Worm (Caenorhabditis elegans) whole organism, midembryonic: ENCODE results near the gene Y40H4A.2.

Experiments used
- T22C8.4 ChIP-seq: fragments of 200-800 bp; sonication (Bioruptor generic); IDR thresholded peaks from 2 replicates; pipeline ENCODE4 v1.3.6; 2022; ENCODE audit warnings: missing genetic modification characterization, missing compliant biosample characterization
- cog-1 ChIP-seq: sonication (generic microtip); optimal IDR thresholded peaks from 2 replicates; lab custom pipeline; 2016; ENCODE audit warnings: missing genetic modification characterization, missing compliant biosample characterization
- flt-1 ChIP-seq: fragments of 200-800 bp; sonication (Bioruptor generic); IDR thresholded peaks from 2 replicates; pipeline ENCODE4 v1.3.6; 2022; ENCODE audit warnings: missing genetic modification characterization, missing compliant biosample characterization
- klf-2 ChIP-seq: fragments of 200-800 bp; sonication (Bioruptor generic); conservative IDR thresholded peaks from 2 replicates; pipeline ENCODE4 v1.3.6; 2022; ENCODE audit warnings: missing genetic modification reagents, missing genetic modification characterization, missing compliant biosample characterization
- med-1 ChIP-seq: sonication (generic microtip); optimal IDR thresholded peaks from 2 replicates; lab custom pipeline; 2017; ENCODE audit warnings: missing genetic modification characterization, mild to moderate bottlenecking, missing compliant biosample characterization, antibody characterized with exemption, missing genetic modification reagents; ENCODE audit not compliant: insufficient read depth
- ref-1 ChIP-seq: fragments of 200-800 bp; sonication (Bioruptor generic); conservative IDR thresholded peaks from 2 replicates; pipeline ENCODE4 v1.3.6; 2022; ENCODE audit warnings: missing genetic modification reagents, missing genetic modification characterization, missing compliant biosample characterization
- tab-1 ChIP-seq: fragments of 200-800 bp; sonication (Bioruptor generic); IDR thresholded peaks from 2 replicates; pipeline ENCODE4 v1.3.6; 2022; ENCODE audit warnings: missing genetic modification characterization, missing compliant biosample characterization
- ztf-23 ChIP-seq: fragments of 200-800 bp; sonication (Bioruptor generic); IDR thresholded peaks from 2 replicates; pipeline ENCODE4 v1.3.6; 2022; ENCODE audit warnings: missing genetic modification reagents, missing genetic modification characterization, missing compliant biosample characterization
- ztf-29 ChIP-seq: fragments of 200-800 bp; sonication (Bioruptor generic); IDR thresholded peaks from 2 replicates; pipeline ENCODE4 v1.3.6; 2022; ENCODE audit warnings: missing genetic modification reagents, missing genetic modification characterization, missing compliant biosample characterization

Y40H4A.2 gene

DNA sequence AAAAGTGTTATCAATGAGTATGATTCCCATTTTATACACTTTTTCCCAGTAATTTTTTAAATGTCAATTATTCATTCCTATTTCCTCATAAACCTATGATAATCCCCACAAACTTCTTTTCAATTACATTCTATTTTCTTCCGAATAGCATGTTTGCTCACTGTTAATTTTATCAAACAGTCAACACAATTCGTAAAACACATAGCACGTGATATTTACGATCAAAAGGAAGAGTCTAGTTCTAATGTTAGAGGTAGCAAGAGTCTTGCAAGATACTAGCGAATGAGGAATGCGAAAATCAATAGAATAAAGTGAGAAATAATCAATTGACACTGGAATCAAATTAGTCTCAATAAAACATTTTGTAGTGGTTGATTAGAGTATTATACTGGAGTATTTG, 45.9 kb downstream of the Y40H4A.2 start:
- no peak for TF ChIP-seq klf-2 (GFP tag; lab: Robert Waterston, UW)
- TF ChIP-seq cog-1 (tag; lab: Kevin White, UChicago): no peak
- no peak for TF ChIP-seq T22C8.4 (GFP tag; lab: Robert Waterston, UW)
- no peak for TF ChIP-seq ztf-29 (GFP tag; lab: Robert Waterston, UW)
- TF ChIP-seq med-1 (GFP tag; lab: Kevin White, UChicago): no peak
- no peak for TF ChIP-seq ref-1 (GFP tag; lab: Robert Waterston, UW)
- TF ChIP-seq tab-1 (GFP tag; lab: Robert Waterston, UW): no peak
- no peak for TF ChIP-seq flt-1
- no peak for TF ChIP-seq ztf-23 (GFP tag; lab: Robert Waterston, UW)

DNA sequence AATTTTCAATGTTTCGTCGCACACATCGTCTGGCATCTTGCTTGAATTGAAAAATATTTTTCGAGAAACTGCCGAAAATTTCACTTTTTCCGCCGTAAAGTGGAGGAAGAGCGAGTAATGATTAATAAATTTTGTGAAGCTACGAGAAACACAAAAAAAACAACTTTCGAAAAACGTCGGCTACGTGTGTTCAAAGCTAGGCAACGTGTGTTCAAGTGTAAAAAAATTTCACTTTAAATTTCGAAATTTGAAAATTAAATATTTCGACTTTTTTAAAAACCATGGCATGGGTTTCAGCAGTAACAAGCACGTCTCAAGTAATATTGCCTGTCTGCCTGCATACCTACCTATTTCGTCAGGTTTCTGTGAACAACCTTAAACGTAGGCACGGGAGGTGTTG, 49.0 kb downstream of the Y40H4A.2 start, which contains the start of gene tag-191:
TSS of gene tag-191 (minus strand) at position 101 of the 400 bp plus-strand sequence.
- TF ChIP-seq ztf-29 (GFP tag; lab: Robert Waterston, UW) (no peak), med-1 (GFP tag; lab: Kevin White, UChicago) (no peak), ref-1 (GFP tag; lab: Robert Waterston, UW) (no peak), cog-1 (tag; lab: Kevin White, UChicago) (no peak), ztf-23 (GFP tag; lab: Robert Waterston, UW) (no peak), T22C8.4 (GFP tag; lab: Robert Waterston, UW) (no peak), tab-1 (GFP tag; lab: Robert Waterston, UW) (no peak), flt-1 (no peak), klf-2 (GFP tag; lab: Robert Waterston, UW) (no peak)
